Fruit fly (Drosophila melanogaster) whole organism, embryonic: ENCODE results near the gene Ifrd1.

Experiments used
- Blimp-1 ChIP-seq: fragments of 200-800 bp; sonication (Bioruptor generic); optimal IDR thresholded peaks from 3 replicates; lab custom pipeline; 2018; ENCODE audit warnings: missing biosample characterization, missing genetic modification characterization, mild to moderate bottlenecking, moderate library complexity, missing genetic modification reagents
- CG11093 ChIP-seq: fragments of 200-800 bp; sonication (Bioruptor generic); IDR thresholded peaks from 3 replicates; pipeline ENCODE4 v1.3.6; 2022; ENCODE audit warnings: missing biosample characterization, missing genetic modification characterization
- CG11695 ChIP-seq: fragments of 200-800 bp; sonication (Bioruptor generic); IDR thresholded peaks from 3 replicates; pipeline ENCODE4 v1.3.6; 2022; ENCODE audit warnings: missing biosample characterization, missing genetic modification characterization
- CG15696 ChIP-seq: fragments of 200-800 bp; sonication (Bioruptor generic); optimal IDR thresholded peaks from 2 replicates; lab custom pipeline; 2019; ENCODE audit warnings: missing biosample characterization, mild to moderate bottlenecking, missing genetic modification characterization, moderate library complexity
- CG18764 ChIP-seq: fragments of 200-800 bp; sonication (Bioruptor generic); optimal IDR thresholded peaks from 3 replicates; lab custom pipeline; 2016; ENCODE audit warnings: missing biosample characterization, missing genetic modification characterization
- CG31388 ChIP-seq: fragments of 200-800 bp; sonication (Bioruptor generic); optimal IDR thresholded peaks from 2 replicates; lab custom pipeline; 2016; ENCODE audit warnings: missing biosample characterization, missing genetic modification characterization
- CG3995 ChIP-seq: fragments of 200-800 bp; sonication (Bioruptor generic); optimal IDR thresholded peaks from 3 replicates; lab custom pipeline; 2016; ENCODE audit warnings: missing biosample characterization, missing genetic modification characterization
- CG4404 ChIP-seq: fragments of 200-800 bp; sonication (Bioruptor generic); IDR thresholded peaks from 2 replicates; pipeline ENCODE4 v1.3.6; 2022; ENCODE audit warnings: missing biosample characterization, missing genetic modification characterization
- CG5180 ChIP-seq: fragments of 200-800 bp; sonication (Bioruptor generic); optimal IDR thresholded peaks from 3 replicates; lab custom pipeline; 2017; ENCODE audit warnings: missing biosample characterization, missing genetic modification characterization, mild to moderate bottlenecking, moderate library complexity, missing genetic modification reagents
- CG6791 ChIP-seq: fragments of 200-800 bp; sonication (Bioruptor generic); IDR thresholded peaks from 3 replicates; pipeline ENCODE4 v1.3.6; 2022; ENCODE audit warnings: missing biosample characterization, missing genetic modification characterization; ENCODE audit not compliant: partially characterized antibody
- CG6813 ChIP-seq: fragments of 200-800 bp; sonication (Bioruptor generic); optimal IDR thresholded peaks from 2 replicates; lab custom pipeline; 2017; ENCODE audit warnings: missing biosample characterization, missing genetic modification characterization, mild to moderate bottlenecking, moderate library complexity, missing genetic modification reagents
- CG8281 ChIP-seq: fragments of 200-800 bp; sonication (Bioruptor generic); optimal IDR thresholded peaks from 2 replicates; lab custom pipeline; 2018; ENCODE audit warnings: missing biosample characterization, mild to moderate bottlenecking, missing genetic modification characterization, moderate library complexity
- CG9876 ChIP-seq: fragments of 200-800 bp; sonication (Bioruptor generic); optimal IDR thresholded peaks from 2 replicates; lab custom pipeline; 2016; ENCODE audit warnings: missing biosample characterization, missing genetic modification characterization
- CG9932 ChIP-seq: fragments of 200-800 bp; sonication (Bioruptor generic); IDR thresholded peaks from 2 replicates; pipeline ENCODE4 v1.3.6; 2022; ENCODE audit warnings: missing biosample characterization, missing genetic modification characterization
- Dad ChIP-seq: fragments of 200-800 bp; sonication (Bioruptor generic); optimal IDR thresholded peaks from 3 replicates; lab custom pipeline; 2016; ENCODE audit warnings: missing biosample characterization, missing genetic modification characterization
- Drgx ChIP-seq: fragments of 200-800 bp; sonication (Bioruptor generic); IDR thresholded peaks from 2 replicates; pipeline ENCODE4 v1.3.6; 2022; ENCODE audit warnings: missing biosample characterization, missing genetic modification characterization
- ERR ChIP-seq: fragments of 200-800 bp; sonication (Bioruptor generic); optimal IDR thresholded peaks from 2 replicates; lab custom pipeline; 2016; ENCODE audit warnings: missing biosample characterization, missing genetic modification characterization
- Gsc ChIP-seq: fragments of 200-800 bp; sonication (Bioruptor generic); IDR thresholded peaks from 2 replicates; pipeline ENCODE4 v1.3.6; 2022; ENCODE audit warnings: missing biosample characterization, missing genetic modification characterization
- Hand ChIP-seq: fragments of 200-800 bp; sonication (Bioruptor generic); optimal IDR thresholded peaks from 2 replicates; lab custom pipeline; 2017; ENCODE audit warnings: mild to moderate bottlenecking, missing biosample characterization, missing genetic modification reagents, missing genetic modification characterization
- Hr78 ChIP-seq, 2 experiments: fragments of 200-800 bp in 1 of 2; fragments of >200 bp in 1 of 2; sonication (Bioruptor generic) in 1 of 2; optimal IDR thresholded peaks; 2 replicates each; lab custom pipeline; 2017 to 2019; ENCODE audit warnings: missing biosample characterization in 2 of 2, missing genetic modification characterization in 2 of 2, mild to moderate bottlenecking in 1 of 2, moderate library complexity in 1 of 2
- Usf ChIP-seq: fragments of 200-800 bp; sonication (Bioruptor generic); optimal IDR thresholded peaks from 2 replicates; lab custom pipeline; 2017; ENCODE audit warnings: missing genotype, missing biosample characterization, missing genetic modification characterization
- Xbp1 ChIP-seq: fragments of 200-800 bp; sonication (Bioruptor generic); optimal IDR thresholded peaks from 3 replicates; lab custom pipeline; 2016; ENCODE audit warnings: missing biosample characterization, mild to moderate bottlenecking, missing genetic modification characterization
- aop ChIP-seq: fragments of 200-800 bp; sonication (Bioruptor generic); IDR thresholded peaks from 2 replicates; pipeline ENCODE4 v1.3.6; 2022; ENCODE audit warnings: missing biosample characterization, missing genetic modification characterization
- ara ChIP-seq: fragments of 200-800 bp; sonication (Bioruptor generic); IDR thresholded peaks from 2 replicates; pipeline ENCODE4 v1.3.6; 2022; ENCODE audit warnings: missing biosample characterization, missing genetic modification characterization
- bigmax ChIP-seq: fragments of 200-800 bp; sonication (Bioruptor generic); optimal IDR thresholded peaks from 2 replicates; lab custom pipeline; 2018; ENCODE audit warnings: missing biosample characterization, mild to moderate bottlenecking, missing genetic modification characterization
- chinmo ChIP-seq: fragments of 200-800 bp; sonication (Bioruptor generic); IDR thresholded peaks from 4 replicates; pipeline ENCODE4 v1.3.6; 2022; ENCODE audit warnings: missing biosample characterization, missing genetic modification characterization; ENCODE audit not compliant: partially characterized antibody
- chn ChIP-seq: fragments of 200-800 bp; sonication (Bioruptor generic); optimal IDR thresholded peaks from 2 replicates; lab custom pipeline; 2016; ENCODE audit warnings: missing biosample characterization, missing genetic modification characterization
- ci ChIP-seq: fragments of 200-800 bp; sonication (Bioruptor generic); IDR thresholded peaks from 3 replicates; pipeline ENCODE4 v1.3.6; 2022; ENCODE audit warnings: missing biosample characterization, missing genetic modification characterization
- corto ChIP-seq: fragments of 200-800 bp; sonication (Bioruptor generic); optimal IDR thresholded peaks from 2 replicates; lab custom pipeline; 2016; ENCODE audit warnings: missing biosample characterization, mild to moderate bottlenecking, missing genetic modification characterization, moderate library complexity
- crc ChIP-seq: fragments of 200-800 bp; sonication (Bioruptor generic); optimal IDR thresholded peaks from 2 replicates; lab custom pipeline; 2016; ENCODE audit warnings: missing biosample characterization, missing genetic modification characterization
- dan ChIP-seq: fragments of 200-800 bp; sonication (Bioruptor generic); IDR thresholded peaks from 2 replicates; pipeline ENCODE4 v1.3.6; 2022; ENCODE audit warnings: missing biosample characterization, missing genetic modification characterization
- dm ChIP-seq: fragments of 200-800 bp; sonication (Bioruptor generic); optimal IDR thresholded peaks from 3 replicates; lab custom pipeline; 2016; ENCODE audit warnings: missing biosample characterization, missing genetic modification characterization
- ewg ChIP-seq: fragments of 200-800 bp; sonication (Bioruptor generic); optimal IDR thresholded peaks from 3 replicates; lab custom pipeline; 2017; ENCODE audit warnings: mild to moderate bottlenecking, missing biosample characterization, missing genetic modification reagents, missing genetic modification characterization
- fd64A ChIP-seq: fragments of 200-800 bp; sonication (Bioruptor generic); optimal IDR thresholded peaks from 3 replicates; lab custom pipeline; 2018; ENCODE audit warnings: missing biosample characterization, mild to moderate bottlenecking, missing genetic modification characterization
- gfzf ChIP-seq: fragments of 200-800 bp; sonication (Bioruptor generic); optimal IDR thresholded peaks from 2 replicates; lab custom pipeline; 2016; ENCODE audit warnings: missing biosample characterization, mild to moderate bottlenecking, missing genetic modification characterization, moderate library complexity
- gro ChIP-seq: fragments of 200-800 bp; sonication (Bioruptor generic); optimal IDR thresholded peaks from 2 replicates; lab custom pipeline; 2016; ENCODE audit warnings: missing biosample characterization, missing genetic modification characterization
- h ChIP-seq: fragments of >200 bp; optimal IDR thresholded peaks from 2 replicates; lab custom pipeline; 2017
- kah ChIP-seq: fragments of 200-800 bp; sonication (Bioruptor generic); optimal IDR thresholded peaks from 2 replicates; lab custom pipeline; 2018; ENCODE audit warnings: missing biosample characterization, mild to moderate bottlenecking, missing genetic modification characterization
- mirr ChIP-seq: fragments of 200-800 bp; sonication (Bioruptor generic); optimal IDR thresholded peaks from 3 replicates; lab custom pipeline; 2018; ENCODE audit warnings: missing biosample characterization, mild to moderate bottlenecking, missing genetic modification characterization
- oc ChIP-seq: fragments of 200-800 bp; sonication (Bioruptor generic); optimal IDR thresholded peaks from 2 replicates; lab custom pipeline; 2018; ENCODE audit warnings: missing biosample characterization, mild to moderate bottlenecking, missing genetic modification characterization, moderate library complexity
- pros ChIP-seq: fragments of 200-800 bp; sonication (Bioruptor generic); optimal IDR thresholded peaks from 3 replicates; lab custom pipeline; 2019; ENCODE audit warnings: missing biosample characterization, mild to moderate bottlenecking, missing genetic modification characterization, moderate library complexity
- psq ChIP-seq: fragments of 200-800 bp; sonication (Bioruptor generic); optimal IDR thresholded peaks from 2 replicates; lab custom pipeline; 2017; ENCODE audit warnings: missing biosample characterization, missing genetic modification characterization
- rib ChIP-seq: fragments of 200-800 bp; sonication (Bioruptor generic); IDR thresholded peaks from 2 replicates; pipeline ENCODE4 v1.3.6; 2022; ENCODE audit warnings: missing biosample characterization, missing genetic modification characterization
- sens ChIP-seq: fragments of 200-800 bp; sonication (Bioruptor generic); peaks from one replicate; lab custom pipeline; 2016; ENCODE audit warnings: missing biosample characterization, missing genetic modification characterization
- stc ChIP-seq: fragments of 200-800 bp; sonication (Bioruptor generic); IDR thresholded peaks from 2 replicates; pipeline ENCODE4 v1.3.6; 2022; ENCODE audit warnings: missing biosample characterization, missing genetic modification characterization
- trem ChIP-seq: fragments of 200-800 bp; optimal IDR thresholded peaks from 3 replicates; lab custom pipeline; 2019; ENCODE audit warnings: missing biosample characterization, mild to moderate bottlenecking, missing genetic modification characterization, moderate library complexity
- tup ChIP-seq: fragments of 200-800 bp; sonication (Bioruptor generic); optimal IDR thresholded peaks from 2 replicates; lab custom pipeline; 2016; ENCODE audit warnings: missing biosample characterization, mild to moderate bottlenecking, missing genetic modification characterization, moderate library complexity
- zfh1 ChIP-seq: fragments of 200-800 bp; sonication (Bioruptor generic); IDR thresholded peaks from 3 replicates; pipeline ENCODE4 v1.3.6; 2022; ENCODE audit warnings: missing biosample characterization, missing genetic modification characterization

Gene Ifrd1

DNA sequence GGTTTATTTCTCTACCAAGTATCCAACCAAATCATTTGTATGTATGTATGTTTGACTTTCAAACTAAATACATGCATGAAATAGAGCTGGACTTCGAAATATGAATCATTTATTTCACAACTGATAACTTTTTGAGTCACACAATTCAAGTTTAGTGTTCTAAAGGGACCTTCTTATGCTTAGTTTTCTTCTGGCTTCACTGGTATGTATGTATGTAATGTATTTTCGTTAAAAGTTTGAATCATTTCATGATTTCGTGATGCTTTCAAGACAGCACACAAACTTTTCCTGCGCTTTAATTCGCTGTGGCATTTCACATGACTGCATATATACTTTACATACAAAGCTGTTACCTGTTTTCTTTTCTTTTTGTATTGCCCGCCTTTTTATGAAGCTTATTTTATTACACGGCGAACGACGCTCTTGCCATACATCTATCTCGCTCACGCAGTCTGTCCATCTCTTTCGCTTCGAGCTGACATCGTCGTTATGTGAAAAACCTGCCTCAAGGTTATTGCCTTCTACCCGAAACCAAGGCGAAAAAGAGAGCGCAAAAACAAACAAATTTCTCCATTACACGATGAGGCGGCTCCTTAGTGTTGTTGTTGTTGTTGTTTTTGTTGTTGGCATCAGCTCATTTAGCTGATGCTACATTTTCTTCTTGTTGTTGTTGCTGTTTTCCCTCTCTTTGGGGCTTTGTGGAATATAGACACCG lies 34.3 kb upstream of the Ifrd1 start (continued):
- no peak for TF ChIP-seq kah (GFP tag; lab: Kevin White, UChicago)

DNA sequence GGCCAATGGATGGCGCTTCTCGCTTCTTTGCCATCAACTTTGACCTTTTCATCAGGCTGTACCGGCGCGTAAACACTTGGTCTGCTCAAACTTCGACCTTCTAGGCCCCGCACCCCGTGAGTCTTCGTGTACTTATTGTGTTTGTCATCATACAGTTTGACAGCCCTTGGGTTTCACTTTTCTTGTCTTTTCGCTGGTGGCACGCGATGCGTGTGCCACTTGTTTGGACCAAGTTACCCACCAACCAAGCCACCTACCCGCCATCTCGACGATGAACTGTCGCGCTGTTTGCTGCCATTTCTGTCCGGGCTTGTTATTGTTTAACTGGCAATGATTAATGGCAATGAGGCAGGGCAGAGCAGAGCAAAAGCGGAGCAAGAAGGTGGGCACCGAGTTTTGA lies 33.5 kb upstream of the Ifrd1 start:
- 0 out of 3 replicates have a peak, but pooled peaks have one; percentile 13 for TF ChIP-seq ci (GFP tag; lab: Robert Waterston, UW)
- no peak for TF ChIP-seq aop
- no peak for TF ChIP-seq dm (GFP tag; lab: Kevin White, UChicago)
- no peak for TF ChIP-seq CG11093 (GFP tag; lab: Robert Waterston, UW)
- no peak for TF ChIP-seq gfzf (GFP tag; lab: Kevin White, UChicago)
- TF ChIP-seq gro (GFP tag; lab: Kevin White, UChicago): no peak
- 0 out of 2 replicates have a peak, but pooled peaks have one; percentile 30 for TF ChIP-seq rib (GFP tag; lab: Robert Waterston, UW)
- no peak for TF ChIP-seq trem (tag; lab: Kevin White, UChicago)
- no peak for TF ChIP-seq Blimp-1 (GFP tag; lab: Kevin White, UChicago)
- no peak for TF ChIP-seq crc (GFP tag; lab: Kevin White, UChicago)
- TF ChIP-seq CG6813 (GFP tag; lab: Kevin White, UChicago): no peak
- no peak for TF ChIP-seq CG4404 (GFP tag; lab: Robert Waterston, UW)
- TF ChIP-seq Hand: no peak
- no peak for TF ChIP-seq corto (GFP tag; lab: Kevin White, UChicago)
- no peak for TF ChIP-seq tup (GFP tag; lab: Kevin White, UChicago)
- TF ChIP-seq CG6791 (GFP tag; lab: Robert Waterston, UW): no peak
- no peak for TF ChIP-seq chn (GFP tag; lab: Kevin White, UChicago)
- peak; percentile 8 for TF ChIP-seq pros (GFP tag; lab: Kevin White, UChicago)
- no peak for TF ChIP-seq psq (GFP tag; lab: Kevin White, UChicago)
- TF ChIP-seq bigmax (GFP tag; lab: Kevin White, UChicago): no peak
- TF ChIP-seq dan (GFP tag; lab: Robert Waterston, UW): no peak
- TF ChIP-seq Usf (GFP tag; lab: Kevin White, UChicago): no peak
- TF ChIP-seq CG9876 (GFP tag; lab: Kevin White, UChicago): no peak
- no peak for TF ChIP-seq sens (GFP tag; lab: Kevin White, UChicago)
- peak; percentile 12 for TF ChIP-seq mirr (GFP tag; lab: Kevin White, UChicago)
- no peak for TF ChIP-seq CG18764 (GFP tag; lab: Kevin White, UChicago)
- TF ChIP-seq stc (GFP tag; lab: Robert Waterston, UW): 0 out of 2 replicates have a peak, but pooled peaks have one; percentile 8
- no peak for TF ChIP-seq CG8281
- no peak for TF ChIP-seq CG3995 (GFP tag; lab: Kevin White, UChicago)
- TF ChIP-seq Dad (GFP tag; lab: Kevin White, UChicago): no peak
- TF ChIP-seq h (lab: Kevin White, UChicago): no peak
- TF ChIP-seq zfh1: no peak
- TF ChIP-seq chinmo: 0 out of 4 replicates have a peak, but pooled peaks have one; percentile 18
- no peak for TF ChIP-seq CG31388 (GFP tag; lab: Kevin White, UChicago)
- TF ChIP-seq ara (GFP tag; lab: Robert Waterston, UW): peak; percentile 21; the same call in 1 of the 2 replicates
- no peak for TF ChIP-seq Gsc (GFP tag; lab: Robert Waterston, UW)
- TF ChIP-seq CG11695 (GFP tag; lab: Robert Waterston, UW): no peak
- TF ChIP-seq ERR (GFP tag; lab: Kevin White, UChicago): no peak
- no peak for TF ChIP-seq CG9932 (GFP tag; lab: Robert Waterston, UW)
- peak; percentile 46 for TF ChIP-seq CG5180
- no peak for TF ChIP-seq ewg
- TF ChIP-seq Xbp1: no peak
- TF ChIP-seq fd64A: no peak
- TF ChIP-seq oc (tag; lab: Kevin White, UChicago): no peak
- no peak for TF ChIP-seq CG15696
- TF ChIP-seq Drgx: no peak
- peak in 1 of 2 experiments; percentile 88 for TF ChIP-seq Hr78 (GFP tag; optimal IDR thresholded peaks at IDR 0.05; lab: Kevin White, UChicago)
